Fruit fly (Drosophila melanogaster) whole organism, pupa: Measurements from ENCODE around the gene CG6607.

Source experiments
- CG10348 ChIP-seq: fragments of 200-800 bp; sonication (Bioruptor generic); IDR thresholded peaks from 2 replicates; pipeline ENCODE4 v1.3.6; 2022; ENCODE audit warnings: missing biosample characterization, missing genetic modification characterization
- CG12605 ChIP-seq: fragments of 200-800 bp; sonication (Bioruptor generic); IDR thresholded peaks from 2 replicates; pipeline ENCODE4 v1.3.6; 2022; ENCODE audit warnings: missing biosample characterization, missing genetic modification characterization
- CG13204 ChIP-seq: fragments of 200-800 bp; sonication (Bioruptor generic); optimal IDR thresholded peaks from 2 replicates; lab custom pipeline; 2018; ENCODE audit warnings: missing biosample characterization, mild to moderate bottlenecking, missing genetic modification characterization, moderate library complexity
- CG14655 ChIP-seq: fragments of 200-800 bp; sonication (Bioruptor generic); optimal IDR thresholded peaks from 3 replicates; lab custom pipeline; 2017; ENCODE audit warnings: mild to moderate bottlenecking, missing biosample characterization, missing genetic modification reagents, missing genetic modification characterization
- CG15710 ChIP-seq: fragments of 200-800 bp; sonication (Bioruptor generic); optimal IDR thresholded peaks from 2 replicates; lab custom pipeline; 2018; ENCODE audit warnings: missing biosample characterization, mild to moderate bottlenecking, missing genetic modification characterization, moderate library complexity
- CG17806 ChIP-seq: fragments of 200-800 bp; sonication (Bioruptor generic); optimal IDR thresholded peaks from 2 replicates; lab custom pipeline; 2018; ENCODE audit warnings: missing biosample characterization, mild to moderate bottlenecking, missing genetic modification characterization, moderate library complexity
- CG32121 ChIP-seq: fragments of 200-800 bp; sonication (Bioruptor generic); IDR thresholded peaks from 2 replicates; pipeline ENCODE4 v1.3.6; 2022; ENCODE audit warnings: missing biosample characterization, missing genetic modification characterization
- CG34367 ChIP-seq: fragments of 200-800 bp; sonication (Bioruptor generic); optimal IDR thresholded peaks from 2 replicates; lab custom pipeline; 2018; ENCODE audit warnings: missing biosample characterization, mild to moderate bottlenecking, missing genetic modification characterization
- CG4496 ChIP-seq: fragments of 200-800 bp; sonication (Bioruptor generic); IDR thresholded peaks from 3 replicates; pipeline ENCODE4 v1.3.6; 2022; ENCODE audit warnings: missing biosample characterization, missing genetic modification characterization
- CG8159 ChIP-seq: fragments of 200-800 bp; sonication (Bioruptor generic); optimal IDR thresholded peaks from 3 replicates; lab custom pipeline; 2018; ENCODE audit warnings: missing biosample characterization, mild to moderate bottlenecking, missing genetic modification characterization, moderate library complexity
- CG8301 ChIP-seq: fragments of 200-800 bp; sonication (Bioruptor generic); optimal IDR thresholded peaks from 2 replicates; lab custom pipeline; 2018; ENCODE audit warnings: missing biosample characterization, mild to moderate bottlenecking, missing genetic modification characterization
- CG9948 ChIP-seq: fragments of 200-800 bp; sonication (Bioruptor generic); optimal IDR thresholded peaks from 2 replicates; lab custom pipeline; 2018; ENCODE audit warnings: missing biosample characterization, mild to moderate bottlenecking, missing genetic modification characterization, moderate library complexity
- D1 ChIP-seq: fragments of 200-800 bp; sonication (Bioruptor generic); optimal IDR thresholded peaks from 2 replicates; lab custom pipeline; 2018; ENCODE audit warnings: missing biosample characterization, mild to moderate bottlenecking, missing genetic modification characterization, moderate library complexity
- EcR ChIP-seq: fragments of 200-800 bp; sonication (Bioruptor generic); optimal IDR thresholded peaks from 3 replicates; lab custom pipeline; 2019; ENCODE audit warnings: missing biosample characterization, missing genetic modification characterization, mild to moderate bottlenecking, moderate library complexity, missing genetic modification reagents
- Ets98B ChIP-seq: fragments of 200-800 bp; sonication (Bioruptor generic); IDR thresholded peaks from 2 replicates; pipeline ENCODE4 v1.3.6; 2022; ENCODE audit warnings: missing biosample characterization, missing genetic modification characterization
- Pif1A ChIP-seq: fragments of 200-800 bp; sonication (Bioruptor generic); optimal IDR thresholded peaks from 3 replicates; lab custom pipeline; 2016; ENCODE audit warnings: missing biosample characterization, missing genetic modification characterization
- Pif1B ChIP-seq: fragments of 200-800 bp; sonication (Bioruptor generic); optimal IDR thresholded peaks from 3 replicates; lab custom pipeline; 2016; ENCODE audit warnings: missing biosample characterization, missing genetic modification characterization
- Snoo ChIP-seq: fragments of 200-800 bp; sonication (Bioruptor generic); optimal IDR thresholded peaks from 3 replicates; lab custom pipeline; 2017; ENCODE audit warnings: missing biosample characterization, mild to moderate bottlenecking, missing genetic modification characterization, inconsistent platforms
- fd96Ca ChIP-seq: fragments of 200-800 bp; sonication (Bioruptor generic); IDR thresholded peaks from 3 replicates; pipeline ENCODE4 v1.3.6; 2022; ENCODE audit warnings: missing biosample characterization, missing genetic modification characterization
- gl ChIP-seq: fragments of 200-800 bp; sonication (Bioruptor generic); optimal IDR thresholded peaks from 2 replicates; lab custom pipeline; 2018; ENCODE audit warnings: missing biosample characterization, mild to moderate bottlenecking, missing genetic modification characterization
- rn ChIP-seq: fragments of 200-800 bp; sonication (Bioruptor generic); IDR thresholded peaks from 2 replicates; pipeline ENCODE4 v1.3.6; 2022; ENCODE audit warnings: missing biosample characterization, missing genetic modification characterization

CG6607 gene

dm6 chr3R:24566756-24567426, 39.0 kb downstream of the CG6607 start:
- TF ChIP-seq Ets98B (GFP tag; lab: Robert Waterston, UW), result peak; percentile 15
- TF ChIP-seq Pif1A, result no peak
- TF ChIP-seq gl (tag; lab: Kevin White, UChicago), result no peak
- peak; percentile 51; the same call in 2 of the 3 replicates for TF ChIP-seq CG4496 (GFP tag; lab: Robert Waterston, UW)
- no peak for TF ChIP-seq CG15710 (tag; lab: Kevin White, UChicago)
- TF ChIP-seq EcR, result peak; percentile 78
- TF ChIP-seq CG10348, result no peak
- TF ChIP-seq Pif1B (GFP tag; lab: Kevin White, UChicago), result no peak
- TF ChIP-seq CG8159 (tag; lab: Kevin White, UChicago), result no peak

- TF ChIP-seq CG4496 (GFP tag; lab: Robert Waterston, UW) (peak; percentile 89), CG15710 (tag; lab: Kevin White, UChicago) (peak; percentile 4), fd96Ca (GFP tag; lab: Robert Waterston, UW) (peak; percentile 82), CG9948 (no peak), CG34367 (tag; lab: Kevin White, UChicago) (no peak), EcR (no peak), CG14655 (GFP tag; lab: Kevin White, UChicago) (peak; percentile 65), CG32121 (GFP tag; lab: Robert Waterston, UW) (peak; percentile 88), gl (tag; lab: Kevin White, UChicago) (no peak), CG13204 (GFP tag; lab: Kevin White, UChicago) (no peak), CG8301 (tag; lab: Kevin White, UChicago) (peak; percentile 65), D1 (tag; lab: Kevin White, UChicago) (no peak), CG17806 (no peak), rn (GFP tag; lab: Robert Waterston, UW) (peak; percentile 17; the same call in 1 of the 2 replicates), CG12605 (GFP tag; lab: Robert Waterston, UW) (peak; percentile 58), CG8159 (tag; lab: Kevin White, UChicago) (no peak), Pif1B (GFP tag; lab: Kevin White, UChicago) (peak; percentile 2), Pif1A (peak; percentile 50), Ets98B (GFP tag; lab: Robert Waterston, UW) (peak; percentile 84), Snoo (peak; percentile 8), CG10348 (peak; percentile 61)
Measured at dm6 chr3R:24567427-24567771, 39.6 kb downstream of the CG6607 start.

DNA sequence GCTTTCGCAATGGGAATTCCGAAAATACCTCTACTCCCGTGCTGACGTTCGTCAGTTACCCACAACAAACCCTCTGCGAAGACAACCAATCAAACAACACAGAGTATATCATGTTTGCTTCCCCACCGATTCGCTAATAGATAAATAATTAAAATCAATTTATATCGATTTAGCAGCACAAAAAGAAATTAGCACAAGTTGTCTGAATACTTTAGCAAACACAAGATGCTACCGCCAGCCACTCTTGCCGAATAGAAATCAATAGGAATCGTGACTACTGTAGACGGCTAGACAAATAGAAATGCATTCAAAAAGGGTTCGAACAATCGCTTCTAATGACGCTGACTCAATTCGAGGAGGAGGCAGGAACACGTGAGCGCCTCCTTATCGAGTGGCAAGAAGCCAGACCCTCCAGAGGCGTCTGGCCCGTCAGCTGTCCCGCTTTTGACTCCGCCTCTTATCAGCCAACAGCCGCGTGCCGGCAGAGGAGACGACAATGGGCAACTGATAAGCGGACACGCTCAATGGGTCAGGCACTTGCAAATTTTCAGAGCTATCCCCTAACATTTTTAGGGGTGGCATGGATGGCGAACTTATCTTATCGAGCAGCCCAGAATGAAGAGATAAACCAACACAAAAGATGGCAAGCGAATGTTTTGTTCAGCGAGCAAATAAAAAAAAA, 40.5 kb downstream of the CG6607 start:
- no peak for TF ChIP-seq CG13204 (GFP tag; lab: Kevin White, UChicago)
- TF ChIP-seq EcR, result peak; percentile 18
- TF ChIP-seq, all 21 proteins: peak for 1

DNA sequence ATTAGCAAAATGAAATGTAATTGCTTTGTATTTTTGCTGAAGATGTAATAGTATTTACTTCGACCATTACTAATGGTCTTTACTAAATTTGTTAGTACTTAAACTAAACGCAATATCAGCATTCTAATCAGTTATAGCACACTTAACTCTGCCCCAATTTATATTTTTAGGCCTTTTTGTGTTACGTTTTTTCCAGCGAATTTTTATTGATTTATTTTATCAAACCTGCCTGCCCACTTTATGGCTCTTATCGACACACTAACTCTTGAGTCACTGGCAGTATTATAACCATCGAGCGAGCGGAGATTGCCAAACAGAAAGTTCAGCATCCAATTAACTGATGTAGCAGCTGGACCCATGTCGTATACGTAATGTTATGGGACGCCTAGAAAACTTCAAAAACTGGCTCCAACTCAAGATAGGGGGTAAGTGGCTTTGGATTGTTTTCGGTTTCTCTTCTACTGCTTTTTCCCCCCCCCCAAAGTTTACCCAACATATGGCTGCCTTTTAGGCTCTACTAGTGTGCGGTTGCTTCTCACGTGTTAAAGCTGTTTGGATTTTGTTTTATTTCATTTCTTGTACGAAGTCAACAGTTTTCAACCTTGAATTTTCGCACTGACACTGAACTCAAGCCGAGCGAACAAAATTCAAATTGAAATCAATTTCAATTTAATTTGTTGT, 42.0 kb downstream of the CG6607 start:
- TF ChIP-seq rn (GFP tag; lab: Robert Waterston, UW), result no peak
- TF ChIP-seq CG9948, result no peak
- no peak for TF ChIP-seq CG8159 (tag; lab: Kevin White, UChicago)
- TF ChIP-seq EcR, result no peak
- TF ChIP-seq CG12605 (GFP tag; lab: Robert Waterston, UW), result no peak
- TF ChIP-seq fd96Ca (GFP tag; lab: Robert Waterston, UW), result no peak
- no peak for TF ChIP-seq CG14655 (GFP tag; lab: Kevin White, UChicago)
- no peak for TF ChIP-seq CG4496 (GFP tag; lab: Robert Waterston, UW)
- no peak for TF ChIP-seq gl (tag; lab: Kevin White, UChicago)
- TF ChIP-seq CG32121 (GFP tag; lab: Robert Waterston, UW), result no peak

DNA sequence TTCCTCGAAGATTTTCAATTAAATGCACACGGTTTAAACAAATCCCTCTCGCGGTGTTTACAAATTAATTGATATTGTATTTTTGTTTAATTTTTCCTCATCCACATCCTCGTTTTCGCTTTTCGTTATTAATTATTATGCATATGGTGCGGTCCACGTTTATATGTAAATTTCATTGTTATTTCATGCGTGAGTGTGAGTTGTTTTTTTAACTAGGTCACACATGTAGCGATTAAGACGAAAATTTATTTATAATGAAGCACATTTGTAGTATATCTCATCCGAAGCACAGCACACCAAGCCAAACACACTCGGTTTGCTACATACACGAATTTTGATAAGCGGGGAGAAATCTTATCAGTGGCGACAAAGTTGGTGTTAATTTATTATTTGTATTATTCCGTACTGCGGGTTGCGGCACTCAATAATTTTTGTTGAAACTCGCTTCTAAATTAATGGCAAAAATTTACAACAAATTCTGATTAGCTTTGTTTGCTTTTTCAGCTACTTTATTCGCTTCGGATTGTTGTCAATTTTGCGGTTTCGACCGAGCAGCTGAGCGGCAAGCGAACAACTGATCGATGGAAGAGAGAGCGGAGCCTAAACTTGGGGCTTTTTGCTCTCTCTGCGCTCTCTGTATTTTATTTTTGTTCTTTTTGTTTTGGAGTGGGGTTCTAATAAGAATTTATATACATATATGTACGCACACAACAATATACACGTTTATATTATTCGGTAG, 43.7 kb downstream of the CG6607 start:
- TF ChIP-seq Pif1A (peak; percentile 16), D1 (tag; lab: Kevin White, UChicago) (peak; percentile 25), Ets98B (GFP tag; lab: Robert Waterston, UW) (peak; percentile 50; the same call in 1 of the 2 replicates), rn (GFP tag; lab: Robert Waterston, UW) (no peak), CG12605 (GFP tag; lab: Robert Waterston, UW) (0 out of 2 replicates have a peak, but pooled peaks have one; percentile 11), CG9948 (no peak), CG10348 (no peak), EcR (peak; percentile 29), CG32121 (GFP tag; lab: Robert Waterston, UW) (peak; percentile 53; the same call in 1 of the 2 replicates), fd96Ca (GFP tag; lab: Robert Waterston, UW) (peak; percentile 51; the same call in 2 of the 3 replicates), CG4496 (GFP tag; lab: Robert Waterston, UW) (peak; percentile 55; the same call in 1 of the 3 replicates), Pif1B (GFP tag; lab: Kevin White, UChicago) (peak; percentile 19)
